Worm (Caenorhabditis elegans): ENCODE data around the gene T24B8.4.

The T24B8.4 gene

ce11 chrII:9117789-9118242, 47.2 kb upstream of the T24B8.4 start (continued):
- TF ChIP-seq lin-35 (GFP tag; optimal IDR thresholded peaks at IDR 0.05) = peak in 1 of 2 experiments; percentile 32
- TF ChIP-seq C04F5.9 (tag; optimal IDR thresholded peaks at IDR 0.05) = no peak
- peak; percentile 19 for TF ChIP-seq ceh-90 (tag; optimal IDR thresholded peaks at IDR 0.05)
- TF ChIP-seq unc-62 (GFP tag; optimal IDR thresholded peaks at IDR 0.05) = no peak
- no peak for TF ChIP-seq mab-9 (GFP tag; IDR thresholded peaks at IDR 0.05)
- no peak for TF ChIP-seq hpl-2 (GFP tag; optimal IDR thresholded peaks at IDR 0.05)
- TF ChIP-seq ama-1 (optimal IDR thresholded peaks at IDR 0.05) = no peak
- TF ChIP-seq lin-13 (GFP tag; optimal IDR thresholded peaks at IDR 0.05) = peak; percentile 10

- no peak for TF ChIP-seq sptf-1 (tag; optimal IDR thresholded peaks at IDR 0.05)
- no peak for TF ChIP-seq ceh-63 (GFP tag; optimal IDR thresholded peaks at IDR 0.05)
- TF ChIP-seq lin-35 (GFP tag; optimal IDR thresholded peaks at IDR 0.05) = peak in 1 of 2 experiments; percentile 42
- no peak for TF ChIP-seq swsn-7 (tag; optimal IDR thresholded peaks at IDR 0.05)
Observed at ce11 chrII:9116404-9116803, 45.8 kb upstream of the T24B8.4 start.

ce11 chrII:9115644-9116043, 45.0 kb upstream of the T24B8.4 start:
- TF ChIP-seq xbp-1 (tag; optimal IDR thresholded peaks at IDR 0.05) = no peak
- TF ChIP-seq tlp-1 (tag; optimal IDR thresholded peaks at IDR 0.05) = no peak
- peak; percentile 25 for TF ChIP-seq nhr-11 (tag; optimal IDR thresholded peaks at IDR 0.05)
- TF ChIP-seq fkh-10 (GFP tag; optimal IDR thresholded peaks at IDR 0.05) = no peak
- TF ChIP-seq nhr-71 (tag; optimal IDR thresholded peaks at IDR 0.05) = peak; percentile 76
- peak; percentile 86 for TF ChIP-seq fkh-8 (tag; optimal IDR thresholded peaks at IDR 0.05)
- TF ChIP-seq zip-4 (GFP tag; optimal IDR thresholded peaks at IDR 0.05) = no peak
- TF ChIP-seq unc-98 (GFP tag; IDR thresholded peaks at IDR 0.05) = no peak
- peak; percentile 4 for TF ChIP-seq sox-4 (tag; optimal IDR thresholded peaks at IDR 0.05)
- TF ChIP-seq lin-14 (GFP tag; optimal IDR thresholded peaks at IDR 0.05) = peak; percentile 47
- no peak for TF ChIP-seq sptf-1 (tag; optimal IDR thresholded peaks at IDR 0.05)
- TF ChIP-seq pag-3 (tag; optimal IDR thresholded peaks at IDR 0.05; ENCODE audit: borderline replicate concordance, insufficient read depth) = no peak
- peak; percentile 64 for TF ChIP-seq nhr-47 (tag; optimal IDR thresholded peaks at IDR 0.05)

- peak; percentile 34 for TF ChIP-seq nhr-85 (tag)
- no peak for TF ChIP-seq egl-13 (tag; optimal IDR thresholded peaks at IDR 0.05)
Observed at ce11 chrII:9114972-9115371, 44.3 kb upstream of the T24B8.4 start.

ce11 chrII:9113759-9114158, 43.1 kb upstream of the T24B8.4 start:
- TF ChIP-seq hlh-4 (tag; optimal IDR thresholded peaks at IDR 0.05) = no peak
- no peak for TF ChIP-seq sptf-1 (tag; optimal IDR thresholded peaks at IDR 0.05)
- TF ChIP-seq nhr-71 (tag; optimal IDR thresholded peaks at IDR 0.05) = peak; percentile 19
- no peak for TF ChIP-seq unc-98 (GFP tag; IDR thresholded peaks at IDR 0.05)
- TF ChIP-seq lin-35 (GFP tag; optimal IDR thresholded peaks at IDR 0.05) = peak in 1 of 2 experiments; percentile 57
- no peak for TF ChIP-seq unc-62 (GFP tag; optimal IDR thresholded peaks at IDR 0.05)
- TF ChIP-seq tbx-2 (tag; optimal IDR thresholded peaks at IDR 0.05) = peak; percentile 5
- no peak for TF ChIP-seq lin-15B (tag; optimal IDR thresholded peaks at IDR 0.05)
- peak; percentile 60 for TF ChIP-seq blmp-1 (tag; optimal IDR thresholded peaks at IDR 0.05)
- TF ChIP-seq nhr-76 (tag; optimal IDR thresholded peaks at IDR 0.05) = no peak
- TF ChIP-seq nhr-85 (tag) = peak; percentile 61
- TF ChIP-seq C34B4.2 (tag; optimal IDR thresholded peaks at IDR 0.05) = no peak
- TF ChIP-seq elt-3 (tag; optimal IDR thresholded peaks at IDR 0.05) = peak in 1 of 6 experiments; percentile 45
- no peak for TF ChIP-seq nhr-47 (tag; optimal IDR thresholded peaks at IDR 0.05)
- TF ChIP-seq ztf-11 (tag; optimal IDR thresholded peaks at IDR 0.05) = no peak
- peak; percentile 45 for TF ChIP-seq lin-14 (GFP tag; optimal IDR thresholded peaks at IDR 0.05)
- peak in 2 of 3 experiments; percentile 2 to 10 for TF ChIP-seq dpl-1 (GFP tag; optimal IDR thresholded peaks at IDR 0.05)
- peak; percentile 9 for TF ChIP-seq ztf-4 (tag; optimal IDR thresholded peaks at IDR 0.05)
- TF ChIP-seq elt-2 (tag; optimal IDR thresholded peaks at IDR 0.05) = peak; percentile 23
- no peak for TF ChIP-seq efl-3 (GFP tag; optimal IDR thresholded peaks at IDR 0.05)
- TF ChIP-seq nhr-237 (tag; optimal IDR thresholded peaks at IDR 0.05) = no peak
- TF ChIP-seq unc-130 (tag; optimal IDR thresholded peaks at IDR 0.05) = peak; percentile 3
- TF ChIP-seq lsy-2 (tag; optimal IDR thresholded peaks at IDR 0.05) = peak; percentile 3 to 54
- TF ChIP-seq unc-86 (tag; optimal IDR thresholded peaks at IDR 0.05) = no peak
- peak in 1 of 2 experiments; percentile 9 for TF ChIP-seq mdl-1 (tag; optimal IDR thresholded peaks at IDR 0.05)
- TF ChIP-seq snu-23 (GFP tag; optimal IDR thresholded peaks at IDR 0.05) = peak; percentile 8
- TF ChIP-seq nhr-20 (tag; optimal IDR thresholded peaks at IDR 0.05) = peak; percentile 2
- TF ChIP-seq ets-5 (GFP tag; IDR thresholded peaks at IDR 0.05) = no peak

Measured in whole organism, L1 larva.